Fruit fly (Drosophila melanogaster): Measurements from ENCODE around the gene Anp.

Anp gene

DNA sequence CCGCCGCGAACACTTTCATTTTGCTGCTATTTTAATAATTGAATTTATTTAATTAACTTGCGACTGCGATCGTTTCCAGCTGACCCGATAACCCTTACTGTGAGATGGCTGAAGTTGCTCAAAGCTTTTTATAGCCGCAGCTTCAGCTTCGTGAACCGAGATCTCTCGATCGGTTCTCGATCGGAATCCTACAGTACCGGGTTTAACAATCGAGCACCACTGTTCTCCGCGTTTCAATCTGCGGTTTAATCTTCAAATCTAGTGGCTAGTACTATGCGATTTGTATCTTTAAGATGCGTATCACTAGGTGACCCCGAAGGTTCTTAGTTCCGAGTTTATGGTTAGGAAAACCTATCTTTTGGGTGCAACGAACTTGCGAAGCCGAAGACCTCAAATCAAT lies 36.9 kb downstream of the Anp start, which contains the start of gene CG9733:
Gene CG9733, minus strand, starts transcription at position 101 of the 400 bp plus-strand sequence.
- TF ChIP-seq Ets65A (GFP tag) (peak; percentile 27), CG31224 (GFP tag; IDR thresholded peaks at IDR 0.05) (no peak), Deaf1 (tag; optimal IDR thresholded peaks at IDR 0.05) (peak; percentile 51)

DNA sequence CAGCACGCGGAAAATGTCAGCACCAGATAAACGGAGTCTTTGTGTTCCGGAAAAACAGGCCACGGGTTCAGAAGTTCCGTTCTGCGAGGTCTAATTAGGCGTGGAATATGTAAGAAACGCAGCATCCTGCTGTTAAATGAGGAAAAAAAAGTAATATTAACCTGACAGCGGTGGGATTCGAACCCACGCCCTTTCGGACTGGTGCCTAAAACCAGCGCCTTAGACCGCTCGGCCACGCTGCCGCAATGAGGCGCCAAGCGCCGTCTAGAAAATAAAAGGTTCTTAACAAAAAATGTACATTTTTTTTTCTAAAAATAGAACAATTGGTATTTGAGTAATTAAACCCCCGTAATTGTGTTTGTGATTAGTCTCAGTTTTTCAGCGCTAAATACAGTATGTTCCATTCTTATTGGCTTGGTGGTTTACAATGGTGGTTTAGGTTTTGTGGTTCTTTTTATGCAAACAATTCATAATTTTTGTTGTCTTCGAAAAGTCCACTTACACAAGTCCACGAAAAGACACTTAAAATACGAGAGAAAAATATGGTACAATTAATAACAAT lies 38.1 kb downstream of the Anp start:
- TF ChIP-seq CG17385 (GFP tag; optimal IDR thresholded peaks at IDR 0.05) (no peak), ato (GFP tag; IDR thresholded peaks at IDR 0.05; ENCODE audit: partially characterized antibody) (peak; percentile 55), chinmo (GFP tag; IDR thresholded peaks at IDR 0.05; ENCODE audit: partially characterized antibody) (0 out of 4 replicates have a peak, but pooled peaks have one; percentile 9), CG10979 (tag; optimal IDR thresholded peaks at IDR 0.05) (no peak), vnd (GFP tag; IDR thresholded peaks at IDR 0.05; ENCODE audit: partially characterized antibody) (peak; percentile 42; the same call in 1 of the 3 replicates), inv (GFP tag; IDR thresholded peaks at IDR 0.05; ENCODE audit: partially characterized antibody) (peak; percentile 37; the same call in 1 of the 2 replicates), sna (GFP tag; IDR thresholded peaks at IDR 0.05; ENCODE audit: partially characterized antibody) (0 out of 2 replicates have a peak, but pooled peaks have one; percentile 19), luna (GFP tag; optimal IDR thresholded peaks at IDR 0.05) (no peak), CG1792 (GFP tag; optimal IDR thresholded peaks at IDR 0.05) (no peak), CG16813 (GFP tag; IDR thresholded peaks at IDR 0.05; ENCODE audit: partially characterized antibody) (peak; percentile 54; the same call in 2 of the 3 replicates), bbx (GFP tag; IDR thresholded peaks at IDR 0.05; ENCODE audit: partially characterized antibody) (peak; percentile 56), Stat92E (GFP tag; optimal IDR thresholded peaks at IDR 0.05) (no peak), E2f1 (GFP tag; IDR thresholded peaks at IDR 0.05) (no peak), CG2202 (tag; optimal IDR thresholded peaks at IDR 0.05) (no peak), MTF-1 (GFP tag; optimal IDR thresholded peaks at IDR 0.05; ENCODE audit: borderline replicate concordance) (no peak), CG2120 (GFP tag; optimal IDR thresholded peaks at IDR 0.05) (peak; percentile 12), Nf-YA (GFP tag; IDR thresholded peaks at IDR 0.05) (no peak), Usf (GFP tag; optimal IDR thresholded peaks at IDR 0.05) (no peak), nerfin-2 (GFP tag; IDR thresholded peaks at IDR 0.05; ENCODE audit: partially characterized antibody) (peak; percentile 50; the same call in 1 of the 2 replicates), lab (GFP tag; optimal IDR thresholded peaks at IDR 0.05) (peak; percentile 21), HLH4C (GFP tag; IDR thresholded peaks at IDR 0.05; ENCODE audit: partially characterized antibody) (peak; percentile 62), CG13287 (GFP tag; IDR thresholded peaks at IDR 0.05; ENCODE audit: partially characterized antibody) (peak; percentile 21; the same call in 1 of the 2 replicates), hb (GFP tag; IDR thresholded peaks at IDR 0.05; ENCODE audit: partially characterized antibody) (peak; percentile 46; the same call in 1 of the 3 replicates), mld (GFP tag; IDR thresholded peaks at IDR 0.05; ENCODE audit: partially characterized antibody) (0 out of 3 replicates have a peak, but pooled peaks have one; percentile 39), Hr78 (GFP tag; optimal IDR thresholded peaks at IDR 0.05) (no peak), tio (GFP tag; optimal IDR thresholded peaks at IDR 0.05) (no peak), ems (GFP tag; optimal IDR thresholded peaks at IDR 0.05) (no peak), CG1647 (GFP tag; optimal IDR thresholded peaks at IDR 0.05) (no peak), Taf1 (GFP tag; IDR thresholded peaks at IDR 0.05) (no peak), ewg (GFP tag; optimal IDR thresholded peaks at IDR 0.05) (no peak), Bgb (GFP tag; IDR thresholded peaks at IDR 0.05; ENCODE audit: partially characterized antibody) (peak; percentile 58), NC2α (GFP tag; optimal IDR thresholded peaks at IDR 0.05) (no peak), B-H1 (GFP tag; IDR thresholded peaks at IDR 0.05) (no peak), CG17912 (GFP tag; optimal IDR thresholded peaks at IDR 0.05) (no peak), Side (GFP tag; optimal IDR thresholded peaks at IDR 0.05) (no peak), CG34224 (GFP tag; IDR thresholded peaks at IDR 0.05; ENCODE audit: partially characterized antibody) (peak; percentile 58; the same call in 2 of the 3 replicates), CG14860 (GFP tag; IDR thresholded peaks at IDR 0.05; ENCODE audit: partially characterized antibody) (peak; percentile 8; the same call in 1 of the 3 replicates), CG8290 (GFP tag; optimal IDR thresholded peaks at IDR 0.05) (no peak), CG8290 (tag; optimal IDR thresholded peaks at IDR 0.05) (no peak), Dref (GFP tag; IDR thresholded peaks at IDR 0.05) (no peak), Opbp (GFP tag; IDR thresholded peaks at IDR 0.05; ENCODE audit: partially characterized antibody) (peak; percentile 64; the same call in 2 of the 3 replicates), CG7839 (tag; optimal IDR thresholded peaks at IDR 0.05) (no peak)
